Worm (Caenorhabditis elegans): ENCODE results near the gene F25E5.5.

F25E5.5 gene

DNA sequence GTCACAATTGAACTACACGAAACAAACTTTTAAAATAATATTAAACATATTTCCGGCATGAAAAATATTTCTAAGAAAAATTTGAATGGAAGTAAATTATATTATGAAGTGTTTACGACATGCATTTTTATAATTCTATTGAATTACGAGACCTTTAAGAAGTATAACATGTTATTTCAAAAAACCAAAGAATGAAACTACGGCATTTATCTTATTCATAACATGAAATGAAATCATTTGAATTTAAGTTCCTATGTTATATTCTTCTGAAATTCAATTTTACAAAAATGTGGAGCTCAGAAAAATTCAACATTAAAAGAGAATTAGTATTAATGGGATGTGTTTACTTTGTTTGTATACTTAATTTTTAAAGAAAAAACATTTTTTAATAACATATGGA is 16.0 kb upstream of the F25E5.5 start, which contains the start of gene srw-71:
Gene srw-71, minus strand, starts transcription at position 101 of the 400 bp plus-strand sequence.
- no peak for TF ChIP-seq ref-1 (GFP tag; conservative IDR thresholded peaks at IDR 0.05)
- TF ChIP-seq klf-2 (GFP tag; conservative IDR thresholded peaks at IDR 0.05) = no peak
- no peak for TF ChIP-seq cog-1 (tag; optimal IDR thresholded peaks at IDR 0.05)
- no peak for TF ChIP-seq ztf-23 (GFP tag; IDR thresholded peaks at IDR 0.05)
- TF ChIP-seq tab-1 (GFP tag; IDR thresholded peaks at IDR 0.05) = no peak

DNA sequence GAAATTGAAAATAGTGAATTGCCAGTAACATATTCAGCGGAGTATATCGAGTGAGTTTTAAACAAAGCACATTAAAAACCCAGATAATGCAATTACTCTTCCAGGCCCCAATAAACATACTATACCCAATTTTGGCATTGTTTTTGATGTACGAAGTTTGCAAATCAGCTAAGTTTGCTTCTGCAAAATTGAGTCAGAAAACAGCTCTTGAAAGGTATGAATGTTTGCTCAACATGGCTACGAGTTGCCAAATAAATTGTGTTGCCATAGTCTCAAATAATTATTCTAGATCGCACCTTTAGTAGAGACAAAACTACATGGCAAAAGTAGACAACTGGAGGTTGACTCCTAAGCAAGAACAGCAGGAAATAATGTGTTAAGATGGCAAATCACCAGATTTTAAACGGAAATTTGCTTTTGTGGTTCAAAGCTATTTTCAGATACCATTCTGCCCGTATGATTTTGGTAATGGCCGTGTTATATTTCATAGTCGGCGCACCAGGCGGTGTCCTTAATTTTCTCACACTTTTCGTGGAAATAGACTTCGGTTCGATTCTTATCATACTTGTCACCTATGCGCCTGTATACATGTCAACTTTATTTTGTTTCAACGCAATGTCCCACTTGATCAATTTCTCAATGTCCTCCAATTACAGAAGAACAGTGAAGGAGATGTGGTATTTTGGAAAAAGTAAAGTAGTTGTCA is 14.5 kb upstream of the F25E5.5 start:
- TF ChIP-seq tab-1 (GFP tag; IDR thresholded peaks at IDR 0.05) = no peak
- no peak for TF ChIP-seq cog-1 (tag; optimal IDR thresholded peaks at IDR 0.05)
- no peak for TF ChIP-seq med-1 (GFP tag; optimal IDR thresholded peaks at IDR 0.05; ENCODE audit: insufficient read depth)
- TF ChIP-seq flt-1 (GFP tag; IDR thresholded peaks at IDR 0.05) = no peak
- no peak for TF ChIP-seq ztf-23 (GFP tag; IDR thresholded peaks at IDR 0.05)

DNA sequence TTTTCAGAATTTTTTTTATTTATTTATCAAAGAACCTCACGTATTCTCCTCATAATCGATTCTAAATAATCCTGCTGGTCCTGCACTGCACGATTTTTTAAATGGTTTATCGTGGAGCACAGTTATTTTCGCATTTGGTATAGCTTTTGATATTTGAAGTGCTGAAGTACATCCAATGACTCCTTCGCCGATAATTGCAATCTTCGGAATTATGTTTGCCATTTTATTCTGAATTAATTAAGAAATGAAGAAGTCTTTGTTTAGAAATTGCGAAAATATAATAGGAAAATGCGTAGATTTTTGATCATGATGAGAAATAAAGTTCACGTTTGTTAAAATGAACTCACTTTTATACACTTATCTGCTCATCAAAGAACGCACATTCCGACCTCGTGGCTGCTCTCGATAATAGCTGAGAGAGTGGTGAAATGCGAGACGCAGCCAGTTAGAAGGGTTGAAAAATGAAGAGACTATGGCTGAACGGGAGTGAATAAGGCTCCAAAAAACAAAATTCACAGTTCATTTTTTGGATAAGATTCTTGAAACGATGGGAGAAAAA is 12.2 kb upstream of the F25E5.5 start:
- TF ChIP-seq klf-2 (GFP tag; conservative IDR thresholded peaks at IDR 0.05) = no peak
- TF ChIP-seq T22C8.4 (GFP tag; IDR thresholded peaks at IDR 0.05) = no peak
- no peak for TF ChIP-seq ztf-29 (GFP tag; IDR thresholded peaks at IDR 0.05)
- no peak for TF ChIP-seq flt-1 (GFP tag; IDR thresholded peaks at IDR 0.05)
- TF ChIP-seq tab-1 (GFP tag; IDR thresholded peaks at IDR 0.05) = no peak
- TF ChIP-seq ref-1 (GFP tag; conservative IDR thresholded peaks at IDR 0.05) = no peak
- no peak for TF ChIP-seq ztf-23 (GFP tag; IDR thresholded peaks at IDR 0.05)
- TF ChIP-seq med-1 (GFP tag; optimal IDR thresholded peaks at IDR 0.05; ENCODE audit: insufficient read depth) = no peak
- TF ChIP-seq cog-1 (tag; optimal IDR thresholded peaks at IDR 0.05) = no peak

DNA sequence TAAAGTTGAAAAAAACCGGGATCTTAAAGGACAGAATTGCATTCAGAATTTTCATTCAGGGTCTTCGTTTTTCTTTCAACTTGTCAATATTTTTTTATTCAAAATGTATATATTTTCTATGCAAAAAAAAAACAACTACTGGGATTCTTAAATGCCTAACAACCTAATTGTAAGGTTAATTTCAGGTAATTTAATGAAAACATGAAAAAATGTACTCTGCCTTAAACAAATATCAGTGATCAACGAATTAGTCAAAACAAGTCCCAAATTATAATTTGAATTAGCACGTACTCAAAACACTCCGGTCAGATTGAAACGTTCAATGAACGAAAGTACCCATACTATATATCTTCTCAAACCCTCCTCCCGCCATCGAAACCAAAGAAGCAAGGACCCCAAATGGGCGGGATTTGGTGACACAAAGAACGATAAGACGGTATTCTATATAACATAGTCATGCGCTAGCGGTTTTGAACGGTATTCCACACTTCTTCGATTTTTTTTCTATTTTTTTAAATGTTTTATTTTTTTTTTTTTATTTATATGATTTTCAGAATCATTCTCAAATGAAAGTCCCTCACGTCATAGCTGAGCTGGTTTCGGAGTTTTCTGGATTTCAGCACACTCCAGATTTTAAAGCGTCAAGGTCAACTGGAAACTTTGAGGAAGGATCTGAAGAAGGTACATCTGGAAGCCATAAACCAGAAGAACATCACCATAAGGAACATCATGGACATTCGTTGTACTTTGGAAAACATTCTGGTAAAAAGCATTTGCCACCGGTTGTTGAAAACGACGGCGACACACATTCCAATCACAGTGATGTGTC is 11.5 kb upstream of the F25E5.5 start, which contains the start of the genes ddo-2 and F25E5.8:
Gene ddo-2, minus strand, starts transcription at position 330 of the 829 bp plus-strand sequence.
Gene F25E5.8, plus strand, starts transcription at position 555 of the 829 bp plus-strand sequence.
- TF ChIP-seq ref-1 (GFP tag; conservative IDR thresholded peaks at IDR 0.05) (no peak), flt-1 (GFP tag; IDR thresholded peaks at IDR 0.05) (no peak), T22C8.4 (GFP tag; IDR thresholded peaks at IDR 0.05) (no peak), med-1 (GFP tag; optimal IDR thresholded peaks at IDR 0.05; ENCODE audit: insufficient read depth) (no peak)

DNA sequence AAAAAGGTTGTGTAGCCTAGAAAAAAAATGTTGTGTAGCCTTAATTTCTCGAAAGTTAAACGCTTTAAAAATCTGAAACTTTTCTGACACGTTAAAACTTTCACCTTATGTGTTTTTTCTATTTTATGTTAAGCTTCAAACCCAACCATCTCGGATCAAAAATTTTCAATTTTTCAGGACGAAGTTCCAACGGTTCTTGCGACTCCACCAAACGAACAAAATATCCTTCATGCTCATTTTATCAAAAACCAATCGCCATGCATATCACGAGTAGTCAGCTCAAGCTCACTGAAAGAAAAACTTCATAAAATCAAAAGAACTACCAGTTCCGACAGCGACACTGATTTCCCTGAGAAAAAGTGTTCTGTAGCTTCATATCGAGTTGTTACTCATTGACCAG is 10.6 kb upstream of the F25E5.5 start:
- no peak for TF ChIP-seq ref-1 (GFP tag; conservative IDR thresholded peaks at IDR 0.05)
- TF ChIP-seq cog-1 (tag; optimal IDR thresholded peaks at IDR 0.05) = no peak
- TF ChIP-seq klf-2 (GFP tag; conservative IDR thresholded peaks at IDR 0.05) = no peak
- no peak for TF ChIP-seq T22C8.4 (GFP tag; IDR thresholded peaks at IDR 0.05)
- no peak for TF ChIP-seq flt-1 (GFP tag; IDR thresholded peaks at IDR 0.05)
- no peak for TF ChIP-seq tab-1 (GFP tag; IDR thresholded peaks at IDR 0.05)
- TF ChIP-seq ztf-29 (GFP tag; IDR thresholded peaks at IDR 0.05) = no peak
- no peak for TF ChIP-seq med-1 (GFP tag; optimal IDR thresholded peaks at IDR 0.05; ENCODE audit: insufficient read depth)
- TF ChIP-seq ztf-23 (GFP tag; IDR thresholded peaks at IDR 0.05) = no peak

DNA sequence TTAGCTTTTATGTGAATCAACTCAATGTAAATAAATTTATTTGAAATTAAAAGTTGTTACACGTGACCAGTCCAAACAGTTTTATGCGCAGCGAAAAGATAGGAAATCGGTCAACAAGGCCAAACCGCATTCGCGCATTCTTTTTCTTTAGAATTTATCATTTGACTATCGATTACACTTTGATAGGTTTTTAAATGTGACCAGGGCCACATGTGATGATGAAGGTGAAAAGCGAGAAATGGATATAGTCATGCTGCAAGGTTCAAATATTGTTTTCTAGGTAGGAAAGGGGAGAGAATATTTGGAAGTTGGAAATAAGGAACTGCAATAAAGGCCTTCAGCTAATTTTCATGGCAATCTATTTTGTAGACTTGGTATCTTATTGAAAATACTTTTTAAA is 10.2 kb upstream of the F25E5.5 start:
- no peak for TF ChIP-seq T22C8.4 (GFP tag; IDR thresholded peaks at IDR 0.05)
- TF ChIP-seq ztf-29 (GFP tag; IDR thresholded peaks at IDR 0.05) = no peak
- TF ChIP-seq ref-1 (GFP tag; conservative IDR thresholded peaks at IDR 0.05) = no peak
- no peak for TF ChIP-seq klf-2 (GFP tag; conservative IDR thresholded peaks at IDR 0.05)
- TF ChIP-seq med-1 (GFP tag; optimal IDR thresholded peaks at IDR 0.05; ENCODE audit: insufficient read depth) = no peak
- TF ChIP-seq cog-1 (tag; optimal IDR thresholded peaks at IDR 0.05) = no peak
- no peak for TF ChIP-seq ztf-23 (GFP tag; IDR thresholded peaks at IDR 0.05)
- no peak for TF ChIP-seq flt-1 (GFP tag; IDR thresholded peaks at IDR 0.05)
- TF ChIP-seq tab-1 (GFP tag; IDR thresholded peaks at IDR 0.05) = no peak

DNA sequence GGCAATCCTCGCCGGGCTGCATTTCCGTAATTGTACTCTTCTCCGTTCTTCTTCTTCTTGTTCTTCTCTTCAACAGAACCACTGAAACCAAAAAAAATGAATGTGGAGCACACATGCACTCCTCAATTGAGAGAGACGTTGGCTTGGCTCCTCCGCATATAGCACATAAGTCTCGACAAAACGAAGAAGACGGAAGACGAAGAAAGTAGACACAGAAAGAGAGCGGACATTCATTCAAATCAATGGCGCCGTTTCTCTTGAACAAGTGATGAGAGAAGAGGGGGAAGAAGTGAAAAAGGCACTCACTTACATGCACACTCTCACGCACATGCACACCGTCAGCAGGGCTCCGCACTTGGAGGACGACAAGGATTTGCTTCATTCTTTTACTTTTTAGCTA is 9.5 kb upstream of the F25E5.5 start, which contains the start of gene F25E5.9:
Gene F25E5.9, minus strand, starts transcription at position 382 of the 400 bp plus-strand sequence.
- TF ChIP-seq ztf-23 (GFP tag; IDR thresholded peaks at IDR 0.05) (no peak), T22C8.4 (GFP tag; IDR thresholded peaks at IDR 0.05) (no peak), tab-1 (GFP tag; IDR thresholded peaks at IDR 0.05) (no peak), cog-1 (tag; optimal IDR thresholded peaks at IDR 0.05) (no peak), ref-1 (GFP tag; conservative IDR thresholded peaks at IDR 0.05) (no peak), flt-1 (GFP tag; IDR thresholded peaks at IDR 0.05) (no peak), med-1 (GFP tag; optimal IDR thresholded peaks at IDR 0.05; ENCODE audit: insufficient read depth) (no peak), klf-2 (GFP tag; conservative IDR thresholded peaks at IDR 0.05) (no peak), ztf-29 (GFP tag; IDR thresholded peaks at IDR 0.05) (no peak)

DNA sequence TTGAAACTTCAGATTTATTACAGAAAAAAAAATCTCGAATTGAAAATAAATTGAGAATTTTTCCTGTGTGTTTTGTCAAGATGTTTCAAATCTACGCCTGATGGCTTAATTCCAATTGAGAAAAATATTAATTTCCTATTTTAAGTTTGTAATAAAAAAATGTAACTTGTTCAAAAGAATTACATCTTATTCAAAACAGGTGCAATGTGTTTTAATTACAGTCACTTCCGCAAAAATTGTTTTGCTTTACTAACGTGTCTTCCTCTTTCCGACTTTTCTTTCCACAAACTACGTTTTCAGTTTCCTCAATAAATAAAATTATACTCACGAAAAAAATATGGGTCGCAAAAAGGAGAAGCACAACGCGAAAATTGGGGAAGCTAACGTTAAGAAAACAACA is 9.1 kb upstream of the F25E5.5 start, which contains the start of gene F25E5.16:
Gene F25E5.16, plus strand, starts transcription at position 301 of the 400 bp plus-strand sequence.
- TF ChIP-seq flt-1 (GFP tag; IDR thresholded peaks at IDR 0.05) = no peak
- TF ChIP-seq ref-1 (GFP tag; conservative IDR thresholded peaks at IDR 0.05) = no peak
- no peak for TF ChIP-seq cog-1 (tag; optimal IDR thresholded peaks at IDR 0.05)
- TF ChIP-seq ztf-29 (GFP tag; IDR thresholded peaks at IDR 0.05) = no peak
- no peak for TF ChIP-seq tab-1 (GFP tag; IDR thresholded peaks at IDR 0.05)
- TF ChIP-seq med-1 (GFP tag; optimal IDR thresholded peaks at IDR 0.05; ENCODE audit: insufficient read depth) = no peak
- TF ChIP-seq klf-2 (GFP tag; conservative IDR thresholded peaks at IDR 0.05) = no peak
- no peak for TF ChIP-seq T22C8.4 (GFP tag; IDR thresholded peaks at IDR 0.05)
- no peak for TF ChIP-seq ztf-23 (GFP tag; IDR thresholded peaks at IDR 0.05)

DNA sequence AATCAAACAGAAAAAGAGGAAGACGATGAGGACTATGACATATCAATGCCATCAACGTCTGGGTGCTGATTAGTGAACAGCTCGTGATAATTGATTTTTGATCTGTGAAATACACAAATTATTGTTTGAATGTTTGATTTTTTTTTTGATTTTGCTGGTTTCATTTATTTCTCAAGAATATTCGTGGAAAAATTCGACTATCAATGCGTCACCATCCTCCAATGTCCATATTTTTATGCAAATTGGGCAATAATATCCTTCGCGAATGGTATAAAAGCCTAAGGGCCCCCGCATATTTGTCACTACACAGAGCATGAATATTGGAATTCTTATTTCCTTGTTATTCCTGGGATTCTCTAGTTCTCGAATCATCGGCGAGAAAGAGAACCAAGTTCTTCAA is 7.3 kb upstream of the F25E5.5 start, which contains the start of gene try-13:
Gene try-13, plus strand, starts transcription at position 301 of the 400 bp plus-strand sequence.
- TF ChIP-seq T22C8.4 (GFP tag; IDR thresholded peaks at IDR 0.05) (no peak), cog-1 (tag; optimal IDR thresholded peaks at IDR 0.05) (no peak), flt-1 (GFP tag; IDR thresholded peaks at IDR 0.05) (no peak), klf-2 (GFP tag; conservative IDR thresholded peaks at IDR 0.05) (no peak), med-1 (GFP tag; optimal IDR thresholded peaks at IDR 0.05; ENCODE audit: insufficient read depth) (no peak), ref-1 (GFP tag; conservative IDR thresholded peaks at IDR 0.05) (no peak), tab-1 (GFP tag; IDR thresholded peaks at IDR 0.05) (no peak), ztf-23 (GFP tag; IDR thresholded peaks at IDR 0.05) (no peak), ztf-29 (GFP tag; IDR thresholded peaks at IDR 0.05) (no peak)

Measured in whole organism, midembryonic.